Worm (Caenorhabditis elegans): Measurements from ENCODE around the gene rpl-43.

The rpl-43 gene

DNA sequence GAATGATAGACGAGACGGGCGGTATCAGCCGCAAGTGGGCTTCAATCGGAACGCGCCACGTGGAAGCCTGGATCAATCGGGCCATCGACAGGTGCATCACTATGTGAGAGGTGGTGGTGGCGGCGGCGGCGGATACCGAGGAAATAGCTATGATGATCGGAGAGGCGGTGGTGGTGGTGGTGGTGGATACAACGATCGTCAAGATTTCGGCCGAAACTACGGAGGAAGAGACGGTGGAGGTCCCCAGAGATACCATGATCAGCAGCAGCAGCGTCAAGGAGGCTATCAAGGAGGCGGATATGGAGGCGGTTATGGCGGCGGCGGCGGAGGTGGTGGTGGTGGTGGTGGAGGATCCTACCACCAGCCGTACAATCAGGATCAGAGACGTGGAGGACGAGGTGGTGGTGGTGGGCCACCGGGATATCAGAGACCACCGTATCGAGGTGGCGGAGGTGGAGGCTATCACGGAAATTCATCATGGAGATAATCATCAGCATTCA is 10.4 kb downstream of the rpl-43 start:
- TF ChIP-seq nhr-25 (tag; optimal IDR thresholded peaks at IDR 0.05), result no peak
- no peak for TF ChIP-seq elt-3 (tag; optimal IDR thresholded peaks at IDR 0.05)
- TF ChIP-seq unc-39 (tag; optimal IDR thresholded peaks at IDR 0.05), result no peak
- no peak for TF ChIP-seq nhr-12 (tag; optimal IDR thresholded peaks at IDR 0.05)
- TF ChIP-seq nhr-77 (tag; optimal IDR thresholded peaks at IDR 0.05), result no peak
- no peak for TF ChIP-seq mml-1 (tag; optimal IDR thresholded peaks at IDR 0.05)
- no peak for TF ChIP-seq nhr-11 (tag; optimal IDR thresholded peaks at IDR 0.05)
- no peak for TF ChIP-seq fos-1 (tag; optimal IDR thresholded peaks at IDR 0.05)
- TF ChIP-seq nhr-237 (tag; optimal IDR thresholded peaks at IDR 0.05), result no peak
- TF ChIP-seq ceh-28 (tag; optimal IDR thresholded peaks at IDR 0.05), result no peak
- no peak for TF ChIP-seq snpc-4 (tag; optimal IDR thresholded peaks at IDR 0.05)
- no peak for TF ChIP-seq fkh-10 (GFP tag; optimal IDR thresholded peaks at IDR 0.05)

DNA sequence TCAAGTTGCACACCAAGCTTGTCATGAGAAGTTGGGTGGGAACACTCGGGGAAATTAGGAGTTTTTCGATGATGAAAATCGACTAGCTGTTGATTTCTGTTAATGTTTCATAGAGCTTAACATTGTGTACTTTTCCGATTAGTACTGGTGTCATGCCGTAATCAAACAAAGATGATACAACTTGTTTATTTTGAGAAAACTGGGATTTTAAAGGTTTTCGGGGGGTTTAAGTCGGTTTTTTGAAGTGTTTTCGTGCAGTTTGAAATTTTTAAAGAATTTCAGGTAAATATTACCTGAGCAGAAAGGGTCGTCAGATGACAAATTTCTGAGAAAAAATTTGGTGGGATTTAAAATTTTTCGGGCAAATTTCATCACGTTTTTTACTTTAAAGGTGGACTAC is 16.5 kb downstream of the rpl-43 start, which contains the start of gene eat-2:
Gene eat-2, minus strand, starts transcription at position 101 of the 400 bp plus-strand sequence.
- TF ChIP-seq elt-2 (tag; optimal IDR thresholded peaks at IDR 0.05) (no peak), mml-1 (tag; optimal IDR thresholded peaks at IDR 0.05) (no peak), nhr-43 (tag; optimal IDR thresholded peaks at IDR 0.05; ENCODE audit: poor library complexity, severe bottlenecking) (no peak), unc-39 (tag; optimal IDR thresholded peaks at IDR 0.05) (no peak), lin-15B (tag; optimal IDR thresholded peaks at IDR 0.05) (no peak), hmg-11 (tag; optimal IDR thresholded peaks at IDR 0.05) (no peak), pqm-1 (tag; optimal IDR thresholded peaks at IDR 0.05) (no peak), nhr-28 (tag; optimal IDR thresholded peaks at IDR 0.05) (no peak), ama-1 (optimal IDR thresholded peaks at IDR 0.05) (no peak), ztf-11 (tag; optimal IDR thresholded peaks at IDR 0.05) (no peak), ceh-16 (tag; optimal IDR thresholded peaks at IDR 0.05) (no peak), snpc-4 (tag; optimal IDR thresholded peaks at IDR 0.05) (no peak), nhr-23 (tag; optimal IDR thresholded peaks at IDR 0.05) (no peak)

DNA sequence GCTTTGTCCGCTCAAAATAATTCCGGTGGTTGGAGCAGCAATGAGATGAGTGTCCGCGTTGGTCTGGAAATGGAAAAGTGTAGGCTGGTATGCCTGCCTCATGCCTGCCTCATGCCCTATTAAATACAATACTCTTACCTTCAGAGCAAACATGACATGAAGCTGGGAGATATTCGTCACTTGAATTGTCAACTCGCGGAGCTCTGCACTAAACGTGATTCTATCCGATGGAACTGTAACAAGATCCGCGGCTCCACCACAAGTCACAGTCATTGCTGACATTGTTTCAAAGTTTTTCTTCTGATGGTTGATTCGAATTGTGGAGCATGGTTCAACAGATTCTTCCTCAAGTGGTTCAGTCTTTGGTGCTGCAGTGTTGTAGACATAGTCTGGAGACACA is 18.1 kb downstream of the rpl-43 start:
- no peak for TF ChIP-seq ceh-16 (tag; optimal IDR thresholded peaks at IDR 0.05)
- no peak for TF ChIP-seq ceh-9 (tag; optimal IDR thresholded peaks at IDR 0.05)

ce11 chrII:14175099-14175498 is 20.0 kb downstream of the rpl-43 start, which contains the start of gene Y48B6A.5:
Gene Y48B6A.5, minus strand, starts transcription at chrII:14175199.
- TF ChIP-seq hmg-11 (tag; optimal IDR thresholded peaks at IDR 0.05), result no peak
- TF ChIP-seq zag-1 (tag; optimal IDR thresholded peaks at IDR 0.05), result no peak
- TF ChIP-seq sea-2 (GFP tag; optimal IDR thresholded peaks at IDR 0.05), result no peak
- TF ChIP-seq elt-3 (tag; optimal IDR thresholded peaks at IDR 0.05), result no peak
- TF ChIP-seq nhr-43 (tag; optimal IDR thresholded peaks at IDR 0.05; ENCODE audit: poor library complexity, severe bottlenecking), result no peak
- TF ChIP-seq lin-15B (tag; optimal IDR thresholded peaks at IDR 0.05), result no peak
- no peak for TF ChIP-seq lsy-12 (tag; optimal IDR thresholded peaks at IDR 0.05)
- no peak for TF ChIP-seq ztf-11 (tag; optimal IDR thresholded peaks at IDR 0.05)
- TF ChIP-seq nhr-28 (tag; optimal IDR thresholded peaks at IDR 0.05), result no peak
- TF ChIP-seq R02D3.7 (tag; optimal IDR thresholded peaks at IDR 0.05), result no peak
- no peak for TF ChIP-seq aly-2 (tag; optimal IDR thresholded peaks at IDR 0.05)
- no peak for TF ChIP-seq fos-1 (tag; optimal IDR thresholded peaks at IDR 0.05)
- TF ChIP-seq unc-62 (GFP tag; optimal IDR thresholded peaks at IDR 0.05), result no peak
- TF ChIP-seq pqm-1 (tag; optimal IDR thresholded peaks at IDR 0.05), result no peak
- TF ChIP-seq daf-12 (tag; optimal IDR thresholded peaks at IDR 0.05), result no peak
- no peak for TF ChIP-seq nhr-237 (tag; optimal IDR thresholded peaks at IDR 0.05)
- TF ChIP-seq mml-1 (tag; optimal IDR thresholded peaks at IDR 0.05), result no peak
- TF ChIP-seq ceh-9 (tag; optimal IDR thresholded peaks at IDR 0.05), result no peak

DNA sequence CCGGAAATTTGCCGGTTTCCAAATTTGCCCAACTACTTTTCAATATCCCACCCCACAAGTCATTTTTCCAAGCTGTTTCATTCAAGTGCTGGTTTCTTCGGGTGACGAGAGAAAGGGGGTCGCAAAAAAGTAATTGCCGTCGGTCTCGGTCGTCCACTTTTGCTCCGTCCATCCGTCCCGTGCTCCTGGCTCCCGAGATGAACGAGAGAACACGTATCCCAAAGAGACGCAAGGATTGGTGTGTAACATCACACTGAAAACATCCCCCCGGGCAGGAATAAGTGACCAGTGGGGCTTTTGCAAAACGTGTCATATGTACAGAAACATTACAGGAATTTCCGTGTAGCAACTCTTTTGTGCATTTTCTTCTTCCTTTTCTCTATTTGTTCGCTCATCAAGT is 21.5 kb downstream of the rpl-43 start:
- TF ChIP-seq unc-62 (GFP tag; optimal IDR thresholded peaks at IDR 0.05) (no peak), nhr-23 (tag; optimal IDR thresholded peaks at IDR 0.05) (no peak), elt-1 (tag; optimal IDR thresholded peaks at IDR 0.05) (no peak), fkh-2 (tag; optimal IDR thresholded peaks at IDR 0.05) (no peak), ztf-11 (tag; optimal IDR thresholded peaks at IDR 0.05) (no peak), lsy-12 (tag; optimal IDR thresholded peaks at IDR 0.05) (no peak), fkh-10 (GFP tag; optimal IDR thresholded peaks at IDR 0.05) (no peak), nhr-76 (tag; optimal IDR thresholded peaks at IDR 0.05) (no peak), tbx-2 (tag; optimal IDR thresholded peaks at IDR 0.05) (no peak), ztf-4 (tag; optimal IDR thresholded peaks at IDR 0.05) (no peak), daf-12 (tag; optimal IDR thresholded peaks at IDR 0.05) (no peak), nhr-28 (tag; optimal IDR thresholded peaks at IDR 0.05) (no peak), sea-2 (GFP tag; optimal IDR thresholded peaks at IDR 0.05) (no peak), eor-1 (tag; optimal IDR thresholded peaks at IDR 0.05) (no peak)

Data from whole organism, L3 larva.